Worm (Caenorhabditis elegans) whole organism, L4 larva: Measurements from ENCODE around the gene T10D4.15.

Experiments used
- F10B5.3 ChIP-seq: sonication (generic microtip); optimal IDR thresholded peaks from 2 replicates; lab custom pipeline; 2016; ENCODE audit warnings: mild to moderate bottlenecking, missing genetic modification characterization, missing compliant biosample characterization
- F37D6.2 ChIP-seq: sonication (generic microtip); optimal IDR thresholded peaks from 2 replicates; lab custom pipeline; 2016; ENCODE audit warnings: mild to moderate bottlenecking, missing genetic modification characterization, missing compliant biosample characterization
- F44E2.7 ChIP-seq: fragments of 200-800 bp; sonication (Bioruptor generic); IDR thresholded peaks from 2 replicates; pipeline ENCODE4 v2.1.2; 2022; ENCODE audit warnings: missing genetic modification characterization, missing compliant biosample characterization
- F49E8.2 ChIP-seq: sonication (generic microtip); optimal IDR thresholded peaks from 2 replicates; lab custom pipeline; 2016; ENCODE audit warnings: missing compliant biosample characterization, mild to moderate bottlenecking, missing genetic modification characterization, borderline replicate concordance
- T20F7.1 ChIP-seq: fragments of 200-800 bp; sonication (Bioruptor generic); optimal IDR thresholded peaks from 2 replicates; lab custom pipeline; 2018; ENCODE audit warnings: mild to moderate bottlenecking, missing genetic modification characterization, missing compliant biosample characterization
- Y48G9A.11 ChIP-seq: fragments of 200-800 bp; sonication (Bioruptor generic); IDR thresholded peaks from 2 replicates; pipeline ENCODE4 v1.3.6; 2022; ENCODE audit warnings: missing genetic modification reagents, missing genetic modification characterization, missing compliant biosample characterization
- ZK546.5 ChIP-seq, 2 experiments: sonication (generic microtip); optimal IDR thresholded peaks; 2 replicates each; lab custom pipeline; 2017; ENCODE audit warnings: missing biosample characterization in 2 of 2, missing genetic modification characterization in 2 of 2
- aha-1 ChIP-seq: fragments of 150-350 bp; peaks from one replicate; lab custom pipeline; 2014; ENCODE audit warnings: missing biosample characterization, missing genetic modification characterization
- arid-1 ChIP-seq: fragments of 200-800 bp; sonication (Bioruptor generic); conservative IDR thresholded peaks from 2 replicates; pipeline ENCODE4 v1.3.6; 2022; ENCODE audit warnings: missing genetic modification reagents, missing genetic modification characterization, missing compliant biosample characterization
- attf-4 ChIP-seq: sonication (generic microtip); optimal IDR thresholded peaks from 3 replicates; lab custom pipeline; 2017; ENCODE audit warnings: missing biosample characterization, missing genetic modification characterization
- ceh-32 ChIP-seq: sonication (generic microtip); optimal IDR thresholded peaks from 2 replicates; lab custom pipeline; 2016; ENCODE audit warnings: mild to moderate bottlenecking, missing genetic modification characterization, missing compliant biosample characterization; ENCODE audit not compliant: poor library complexity
- daf-16 ChIP-seq, 3 experiments: sonication (generic microtip); optimal IDR thresholded peaks; 2 replicates each; lab custom pipeline; 2016 to 2017; ENCODE audit warnings: missing genetic modification characterization in 3 of 3, missing genetic modification reagents in 3 of 3, mild to moderate bottlenecking in 2 of 3, missing compliant biosample characterization in 2 of 3, missing biosample characterization in 1 of 3, moderate library complexity in 1 of 3
- daf-19 ChIP-seq: fragments of 200-800 bp; sonication (Bioruptor generic); conservative IDR thresholded peaks from 2 replicates; pipeline ENCODE4 v1.3.6; 2022; ENCODE audit warnings: missing genetic modification characterization, missing compliant biosample characterization
- dmd-6 ChIP-seq: fragments of 200-800 bp; sonication (Bioruptor generic); IDR thresholded peaks from 2 replicates; pipeline ENCODE4 v1.3.6; 2022; ENCODE audit warnings: missing genetic modification reagents, missing genetic modification characterization, missing compliant biosample characterization
- dmd-8 ChIP-seq: fragments of 200-800 bp; sonication (Bioruptor generic); IDR thresholded peaks from 2 replicates; pipeline ENCODE4 v1.3.6; 2022; ENCODE audit warnings: missing genetic modification characterization, missing compliant biosample characterization
- dmd-9 ChIP-seq: fragments of 200-800 bp; sonication (Bioruptor generic); IDR thresholded peaks from 2 replicates; pipeline ENCODE4 v1.3.6; 2022; ENCODE audit warnings: missing genetic modification reagents, missing genetic modification characterization, missing compliant biosample characterization
- duxl-1 ChIP-seq: sonication (generic microtip); optimal IDR thresholded peaks from 2 replicates; lab custom pipeline; 2016; ENCODE audit warnings: mild to moderate bottlenecking, missing genetic modification characterization, moderate library complexity, missing compliant biosample characterization; ENCODE audit not compliant: poor library complexity
- fkh-10 ChIP-seq: fragments of 150-350 bp; optimal IDR thresholded peaks from 2 replicates; lab custom pipeline; 2014; ENCODE audit warnings: missing biosample characterization, missing genetic modification reagents, missing genetic modification characterization
- hmg-1.1 ChIP-seq: fragments of 200-800 bp; sonication (Bioruptor generic); IDR thresholded peaks from 2 replicates; pipeline ENCODE4 v1.3.6; 2022; ENCODE audit warnings: missing genetic modification reagents, missing genetic modification characterization, missing compliant biosample characterization
- lin-1 ChIP-seq: fragments of 200-800 bp; sonication (Bioruptor generic); IDR thresholded peaks from 2 replicates; pipeline ENCODE4 v1.3.6; 2022; ENCODE audit warnings: missing genetic modification reagents, missing genetic modification characterization, missing compliant biosample characterization
- lin-15B ChIP-seq: fragments of 150-350 bp; sonication (generic microtip); optimal IDR thresholded peaks from 3 replicates; lab custom pipeline; 2014; ENCODE audit warnings: missing biosample characterization, missing genetic modification characterization
- lin-38 ChIP-seq: fragments of 200-800 bp; sonication (Bioruptor generic); IDR thresholded peaks from 2 replicates; pipeline ENCODE4 v1.3.6; 2022; ENCODE audit warnings: missing genetic modification reagents, missing genetic modification characterization, missing compliant biosample characterization
- madf-9 ChIP-seq: fragments of 200-800 bp; sonication (Bioruptor generic); conservative IDR thresholded peaks from 2 replicates; pipeline ENCODE4 v1.3.6; 2022; ENCODE audit warnings: missing genetic modification reagents, missing genetic modification characterization, missing compliant biosample characterization
- mdt-29 ChIP-seq: fragments of 200-800 bp; sonication (Bioruptor generic); IDR thresholded peaks from 2 replicates; pipeline ENCODE4 v1.3.6; 2022; ENCODE audit warnings: missing genetic modification reagents, missing genetic modification characterization, missing compliant biosample characterization
- mxl-2 ChIP-seq: fragments of 200-800 bp; sonication (Bioruptor generic); conservative IDR thresholded peaks from 2 replicates; pipeline ENCODE4 v1.3.6; 2022; ENCODE audit warnings: missing genetic modification reagents, missing genetic modification characterization, missing compliant biosample characterization
- mxl-3 ChIP-seq: fragments of 200-800 bp; sonication (Bioruptor generic); optimal IDR thresholded peaks from 2 replicates; lab custom pipeline; 2018; ENCODE audit warnings: mild to moderate bottlenecking, missing genetic modification characterization, missing compliant biosample characterization
- nhr-10 ChIP-seq: fragments of 150-350 bp; optimal IDR thresholded peaks from 2 replicates; lab custom pipeline; 2014; ENCODE audit warnings: missing biosample characterization, missing genetic modification characterization
- nhr-11 ChIP-seq: fragments of 150-350 bp; optimal IDR thresholded peaks from 2 replicates; lab custom pipeline; 2014; ENCODE audit warnings: missing biosample characterization, missing genetic modification characterization
- nhr-111 ChIP-seq: fragments of 200-800 bp; sonication (Bioruptor generic); optimal IDR thresholded peaks from 2 replicates; lab custom pipeline; 2018; ENCODE audit warnings: mild to moderate bottlenecking, missing genetic modification characterization, missing compliant biosample characterization
- nhr-28 ChIP-seq: fragments of 150-350 bp; optimal IDR thresholded peaks from 2 replicates; lab custom pipeline; 2014; ENCODE audit warnings: missing biosample characterization, missing genetic modification characterization
- nhr-41 ChIP-seq: fragments of 200-800 bp; sonication (Bioruptor generic); IDR thresholded peaks from 2 replicates; pipeline ENCODE4 v1.3.6; 2022; ENCODE audit warnings: missing genetic modification reagents, missing genetic modification characterization, missing compliant biosample characterization
- nhr-48 ChIP-seq: sonication (generic microtip); optimal IDR thresholded peaks from 2 replicates; lab custom pipeline; 2016; ENCODE audit warnings: mild to moderate bottlenecking, missing genetic modification characterization, missing compliant biosample characterization
- nhr-6 ChIP-seq: fragments of 150-350 bp; optimal IDR thresholded peaks from 2 replicates; lab custom pipeline; 2014; ENCODE audit warnings: missing biosample characterization, missing genetic modification characterization
- php-3 ChIP-seq: fragments of 200-800 bp; sonication (Bioruptor generic); IDR thresholded peaks from 2 replicates; pipeline ENCODE4 v1.3.6; 2022; ENCODE audit warnings: missing genetic modification reagents, missing genetic modification characterization, missing compliant biosample characterization
- snpc-4 ChIP-seq: fragments of 150-350 bp; optimal IDR thresholded peaks from 2 replicates; lab custom pipeline; 2014; ENCODE audit warnings: missing biosample characterization, missing genetic modification characterization
- tag-97 ChIP-seq: fragments of 200-800 bp; sonication (Bioruptor generic); IDR thresholded peaks from 2 replicates; pipeline ENCODE4 v1.3.6; 2022; ENCODE audit warnings: missing genetic modification characterization, missing compliant biosample characterization
- unc-130 ChIP-seq: sonication (generic microtip); optimal IDR thresholded peaks from 2 replicates; lab custom pipeline; 2016; ENCODE audit warnings: missing genetic modification reagents, missing genetic modification characterization, missing compliant biosample characterization
- unc-39 ChIP-seq: sonication (generic microtip); optimal IDR thresholded peaks from 2 replicates; lab custom pipeline; 2017; ENCODE audit warnings: missing biosample characterization, missing genetic modification characterization
- zip-2 ChIP-seq: fragments of 150-350 bp; optimal IDR thresholded peaks from 2 replicates; lab custom pipeline; 2014; ENCODE audit warnings: missing biosample characterization, missing genetic modification characterization
- ztf-7 ChIP-seq: fragments of 150-350 bp; optimal IDR thresholded peaks from 2 replicates; lab custom pipeline; 2014; ENCODE audit warnings: missing biosample characterization, missing genetic modification characterization

T10D4.15 gene

ce11 chrII:3154383-3154782 lies 8.4 kb downstream of the T10D4.15 start, which contains the start of gene sri-32:
Gene sri-32 (minus strand): TSS chrII:3154483.
- no peak for TF ChIP-seq nhr-28
- no peak for TF ChIP-seq php-3 (GFP tag; lab: Robert Waterston, UW)
- no peak for TF ChIP-seq ZK546.5 (tag; optimal IDR thresholded peaks at IDR 0.05; lab: Kevin White, UChicago)
- no peak for TF ChIP-seq lin-1
- TF ChIP-seq hmg-1.1 (GFP tag; lab: Robert Waterston, UW), result no peak
- no peak for TF ChIP-seq dmd-6
- no peak for TF ChIP-seq nhr-11
- no peak for TF ChIP-seq arid-1
- no peak for TF ChIP-seq snpc-4 (tag; lab: Kevin White, UChicago)
- no peak for TF ChIP-seq F49E8.2 (tag; lab: Kevin White, UChicago)
- TF ChIP-seq dmd-9 (GFP tag; lab: Robert Waterston, UW), result no peak
- TF ChIP-seq madf-9 (GFP tag; lab: Robert Waterston, UW), result no peak
- TF ChIP-seq mxl-2 (GFP tag; lab: Robert Waterston, UW), result no peak
- TF ChIP-seq lin-38 (GFP tag; lab: Robert Waterston, UW), result no peak
- TF ChIP-seq daf-16 (GFP tag; optimal IDR thresholded peaks at IDR 0.05; lab: Kevin White, UChicago), result no peak
- no peak for TF ChIP-seq daf-16 (tag; optimal IDR thresholded peaks at IDR 0.05; lab: Kevin White, UChicago)
- TF ChIP-seq unc-130 (GFP tag; lab: Kevin White, UChicago), result no peak
- no peak for TF ChIP-seq zip-2 (tag; lab: Kevin White, UChicago)
- TF ChIP-seq nhr-10 (tag; lab: Kevin White, UChicago), result no peak
- no peak for TF ChIP-seq dmd-8 (GFP tag; lab: Robert Waterston, UW)
- TF ChIP-seq tag-97 (GFP tag; lab: Robert Waterston, UW), result no peak

- TF ChIP-seq aha-1 (tag; lab: Kevin White, UChicago) (peak; percentile 34), F44E2.7 (GFP tag; lab: Robert Waterston, UW) (no peak)
Measured at ce11 chrII:3156749-3157148, 10.8 kb downstream of the T10D4.15 start, which contains the start of gene sri-33. Gene sri-33 (minus strand): TSS chrII:3156849.

DNA sequence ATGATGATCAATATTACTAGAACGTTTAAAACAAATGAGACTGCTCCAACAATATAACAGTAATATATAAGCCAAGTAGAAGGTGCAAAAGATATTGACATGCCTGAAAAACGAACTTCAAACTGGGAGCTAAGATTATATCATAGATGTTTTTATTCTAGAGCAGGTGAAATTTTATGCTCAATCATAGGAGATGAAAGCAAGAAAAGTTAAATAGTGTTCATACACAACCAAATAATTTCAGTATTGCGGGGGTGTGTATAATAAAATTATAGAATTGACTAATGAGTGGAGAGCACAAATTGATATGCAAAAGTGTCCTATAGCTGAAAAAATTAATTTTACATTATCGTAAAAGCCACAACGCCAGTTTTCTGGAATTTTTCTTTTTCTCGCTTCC lies 13.0 kb downstream of the T10D4.15 start, which contains the start of gene sri-34:
Gene sri-34 (minus strand): TSS at position 101 of the 400 bp plus-strand sequence.
- TF ChIP-seq fkh-10 (GFP tag; lab: Kevin White, UChicago) (no peak), ztf-7 (tag; lab: Kevin White, UChicago) (no peak), unc-39 (tag; lab: Kevin White, UChicago) (no peak), daf-19 (GFP tag; lab: Robert Waterston, UW) (no peak)
- TF ChIP-seq, all 104 proteins: peak for 0

DNA sequence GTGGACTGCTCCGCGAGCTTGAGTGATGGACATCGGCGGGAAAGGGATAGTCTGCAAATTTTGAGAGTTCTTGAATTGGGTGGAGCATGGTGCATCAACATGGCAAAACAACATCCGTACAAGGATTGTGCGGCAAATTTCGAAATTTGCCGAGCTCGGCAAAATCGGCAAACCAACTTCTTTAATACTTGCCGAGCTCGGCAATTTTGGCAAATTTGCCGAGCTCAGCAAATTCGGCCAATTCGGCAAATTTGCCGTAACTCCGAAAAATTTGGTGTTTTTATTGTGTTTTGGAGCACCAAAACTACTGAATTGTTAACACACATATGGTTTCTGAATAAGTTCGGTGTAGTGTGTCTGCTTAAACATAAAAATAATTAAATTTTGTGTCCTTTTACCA lies 24.1 kb downstream of the T10D4.15 start, which contains the start of gene fbxc-55:
Gene fbxc-55 (minus strand): TSS at position 101 of the 400 bp plus-strand sequence.
- TF ChIP-seq lin-15B (tag; lab: Kevin White, UChicago) (no peak), madf-9 (GFP tag; lab: Robert Waterston, UW) (no peak), F10B5.3 (tag; lab: Kevin White, UChicago) (no peak), Y48G9A.11 (GFP tag; lab: Robert Waterston, UW) (no peak), duxl-1 (tag; lab: Kevin White, UChicago) (no peak), T20F7.1 (GFP tag; lab: Kevin White, UChicago) (no peak), attf-4 (no peak), mdt-29 (GFP tag; lab: Robert Waterston, UW) (no peak), F37D6.2 (tag; lab: Kevin White, UChicago) (no peak), nhr-111 (no peak), nhr-10 (tag; lab: Kevin White, UChicago) (no peak), unc-130 (GFP tag; lab: Kevin White, UChicago) (no peak), mxl-3 (GFP tag; lab: Kevin White, UChicago) (no peak), ceh-32 (tag; lab: Kevin White, UChicago) (no peak), arid-1 (no peak), nhr-6 (no peak), nhr-48 (tag; lab: Kevin White, UChicago) (no peak), nhr-41 (no peak)
